Fruit fly (Drosophila melanogaster) whole organism, prepupa: ENCODE data around the gene Zpr1.

Experiments
- Blimp-1 ChIP-seq: fragments of 200-800 bp; sonication (Bioruptor generic); optimal IDR thresholded peaks from 3 replicates; lab custom pipeline; 2017; ENCODE audit warnings: missing biosample characterization, missing genetic modification characterization, mild to moderate bottlenecking, moderate library complexity, missing genetic modification reagents
- CG10631 ChIP-seq: fragments of 200-800 bp; sonication (Bioruptor generic); optimal IDR thresholded peaks from 2 replicates; lab custom pipeline; 2016; ENCODE audit warnings: missing biosample characterization, missing genetic modification characterization
- CG10669 ChIP-seq: fragments of 200-800 bp; sonication (Bioruptor generic); optimal IDR thresholded peaks from 3 replicates; lab custom pipeline; 2018; ENCODE audit warnings: missing biosample characterization, mild to moderate bottlenecking, missing genetic modification characterization, moderate library complexity
- CG11294 ChIP-seq: fragments of 200-800 bp; sonication (Bioruptor generic); IDR thresholded peaks from 2 replicates; pipeline ENCODE4 v1.3.6; 2022; ENCODE audit warnings: missing biosample characterization, missing genetic modification characterization
- CG11762 ChIP-seq: fragments of 200-800 bp; sonication (Bioruptor generic); optimal IDR thresholded peaks from 3 replicates; lab custom pipeline; 2016; ENCODE audit warnings: missing biosample characterization, missing genetic modification characterization; ENCODE audit not compliant: insufficient read depth
- CG11902 ChIP-seq: fragments of 200-800 bp; sonication (Bioruptor generic); optimal IDR thresholded peaks from 3 replicates; lab custom pipeline; 2016; ENCODE audit warnings: missing biosample characterization, missing genetic modification characterization
- CG16779 ChIP-seq: fragments of 200-800 bp; sonication (Bioruptor generic); optimal IDR thresholded peaks from 3 replicates; lab custom pipeline; 2017; ENCODE audit warnings: missing biosample characterization, mild to moderate bottlenecking, missing genetic modification characterization
- CG31627 ChIP-seq: fragments of 200-800 bp; sonication (Bioruptor generic); optimal IDR thresholded peaks from 3 replicates; lab custom pipeline; 2016; ENCODE audit warnings: missing biosample characterization, missing genetic modification characterization
- CG34406 ChIP-seq: fragments of 200-800 bp; sonication (Bioruptor generic); optimal IDR thresholded peaks from 3 replicates; lab custom pipeline; 2016; ENCODE audit warnings: missing biosample characterization, missing genetic modification characterization
- CG3919 ChIP-seq: fragments of 200-800 bp; sonication (Bioruptor generic); optimal IDR thresholded peaks from 3 replicates; lab custom pipeline; 2016; ENCODE audit warnings: missing biosample characterization, missing genetic modification characterization
- CG4318 ChIP-seq: fragments of 200-800 bp; sonication (Bioruptor generic); optimal IDR thresholded peaks from 3 replicates; lab custom pipeline; 2017; ENCODE audit warnings: missing biosample characterization, mild to moderate bottlenecking, missing genetic modification characterization
- CG6276 ChIP-seq: fragments of 200-800 bp; sonication (Bioruptor generic); optimal IDR thresholded peaks from 2 replicates; lab custom pipeline; 2017; ENCODE audit warnings: missing biosample characterization, mild to moderate bottlenecking, missing genetic modification characterization
- CG6792 ChIP-seq: fragments of 200-800 bp; sonication (Bioruptor generic); optimal IDR thresholded peaks from 3 replicates; lab custom pipeline; 2016; ENCODE audit warnings: missing biosample characterization, missing genetic modification characterization
- CG6854 ChIP-seq: fragments of 200-800 bp; sonication (Bioruptor generic); optimal IDR thresholded peaks from 2 replicates; lab custom pipeline; 2017; ENCODE audit warnings: missing biosample characterization, mild to moderate bottlenecking, missing genetic modification characterization
- CG8119 ChIP-seq: fragments of 200-800 bp; sonication (Bioruptor generic); IDR thresholded peaks from 3 replicates; pipeline ENCODE4 v1.3.6; 2022; ENCODE audit warnings: missing biosample characterization, missing genetic modification characterization
- CG8632 ChIP-seq: fragments of 200-800 bp; sonication (Bioruptor generic); optimal IDR thresholded peaks from 3 replicates; lab custom pipeline; 2016; ENCODE audit warnings: missing biosample characterization, missing genetic modification characterization
- CG9139 ChIP-seq: fragments of 200-800 bp; sonication (Bioruptor generic); optimal IDR thresholded peaks from 3 replicates; lab custom pipeline; 2017; ENCODE audit warnings: missing biosample characterization, mild to moderate bottlenecking, missing genetic modification characterization
- Eip75B ChIP-seq: fragments of 200-800 bp; sonication (Bioruptor generic); optimal IDR thresholded peaks from 3 replicates; lab custom pipeline; 2016; ENCODE audit warnings: missing biosample characterization, missing genetic modification characterization
- Eip78C ChIP-seq: fragments of 200-800 bp; sonication (Bioruptor generic); peaks from one replicate; lab custom pipeline; 2016; ENCODE audit warnings: missing biosample characterization, missing genetic modification characterization
- Eip93F ChIP-seq: fragments of 200-800 bp; sonication (Bioruptor generic); optimal IDR thresholded peaks from 2 replicates; lab custom pipeline; 2016; ENCODE audit warnings: missing biosample characterization, mild to moderate bottlenecking, missing genetic modification characterization
- Ets21C ChIP-seq: fragments of 200-800 bp; sonication (Bioruptor generic); optimal IDR thresholded peaks from 3 replicates; lab custom pipeline; 2016; ENCODE audit warnings: missing biosample characterization, missing genetic modification characterization
- Hr38 ChIP-seq: sonication (Bioruptor generic); optimal IDR thresholded peaks from 2 replicates; lab custom pipeline; 2016; ENCODE audit warnings: missing biosample characterization, missing genetic modification characterization
- Hr39 ChIP-seq: fragments of 200-800 bp; sonication (Bioruptor generic); optimal IDR thresholded peaks from 2 replicates; lab custom pipeline; 2016; ENCODE audit warnings: missing biosample characterization, missing genetic modification characterization
- Lpt ChIP-seq: fragments of 200-800 bp; sonication (Bioruptor generic); optimal IDR thresholded peaks from 3 replicates; lab custom pipeline; 2016; ENCODE audit warnings: missing biosample characterization, missing genetic modification characterization
- Met ChIP-seq: fragments of 200-800 bp; sonication (Bioruptor generic); optimal IDR thresholded peaks from 3 replicates; lab custom pipeline; 2016; ENCODE audit warnings: missing biosample characterization, missing genetic modification characterization
- OdsH ChIP-seq: fragments of 200-800 bp; sonication (Bioruptor generic); optimal IDR thresholded peaks from 3 replicates; lab custom pipeline; 2016; ENCODE audit warnings: missing biosample characterization, missing genetic modification characterization
- Smox ChIP-seq: fragments of 200-800 bp; sonication (Bioruptor generic); optimal IDR thresholded peaks from 3 replicates; lab custom pipeline; 2016; ENCODE audit warnings: missing biosample characterization, missing genetic modification characterization
- Sox14 ChIP-seq: fragments of 200-800 bp; sonication (Bioruptor generic); optimal IDR thresholded peaks from 3 replicates; lab custom pipeline; 2016; ENCODE audit warnings: missing biosample characterization, missing genetic modification characterization
- Sox15 ChIP-seq: fragments of 200-800 bp; sonication (Bioruptor generic); optimal IDR thresholded peaks from 3 replicates; lab custom pipeline; 2016; ENCODE audit warnings: missing biosample characterization, missing genetic modification characterization
- cyc ChIP-seq: fragments of 200-800 bp; sonication (Bioruptor generic); optimal IDR thresholded peaks from 3 replicates; lab custom pipeline; 2016; ENCODE audit warnings: missing biosample characterization, missing genetic modification characterization
- dsx ChIP-seq: fragments of 200-800 bp; optimal IDR thresholded peaks from 3 replicates; lab custom pipeline; 2019; ENCODE audit warnings: missing biosample characterization, mild to moderate bottlenecking, missing genetic modification characterization, moderate library complexity; ENCODE audit not compliant: poor library complexity, severe bottlenecking
- eg ChIP-seq: fragments of 200-800 bp; sonication (Bioruptor generic); IDR thresholded peaks from 3 replicates; pipeline ENCODE4 v1.3.6; 2022; ENCODE audit warnings: missing biosample characterization, missing genetic modification characterization
- esn ChIP-seq: fragments of 200-800 bp; sonication (Bioruptor generic); optimal IDR thresholded peaks from 2 replicates; lab custom pipeline; 2016; ENCODE audit warnings: missing biosample characterization, mild to moderate bottlenecking, missing genetic modification characterization, moderate library complexity
- fd59A ChIP-seq: fragments of 200-800 bp; sonication (Bioruptor generic); optimal IDR thresholded peaks from 2 replicates; lab custom pipeline; 2017; ENCODE audit warnings: missing biosample characterization, mild to moderate bottlenecking, missing genetic modification characterization, missing genetic modification reagents
- fd85E ChIP-seq: fragments of 200-800 bp; sonication (Bioruptor generic); optimal IDR thresholded peaks from 3 replicates; lab custom pipeline; 2016; ENCODE audit warnings: missing biosample characterization, missing genetic modification characterization
- fkh ChIP-seq: fragments of 200-800 bp; sonication (Bioruptor generic); optimal IDR thresholded peaks from 3 replicates; lab custom pipeline; 2017; ENCODE audit warnings: missing biosample characterization, mild to moderate bottlenecking, missing genetic modification characterization, moderate library complexity
- lz ChIP-seq: fragments of 200-800 bp; sonication (Bioruptor generic); optimal IDR thresholded peaks from 3 replicates; lab custom pipeline; 2016; ENCODE audit warnings: missing biosample characterization, missing genetic modification characterization
- pdm3 ChIP-seq: fragments of 200-800 bp; sonication (Bioruptor generic); optimal IDR thresholded peaks from 3 replicates; lab custom pipeline; 2016; ENCODE audit warnings: missing biosample characterization, missing genetic modification characterization
- salr ChIP-seq, 2 experiments: fragments of 200-800 bp; sonication (Bioruptor generic); optimal IDR thresholded peaks; 3 replicates each; lab custom pipeline; 2016 to 2018; ENCODE audit warnings: missing biosample characterization in 2 of 2, missing genetic modification characterization in 2 of 2, mild to moderate bottlenecking in 1 of 2
- ss ChIP-seq, 2 experiments: fragments of 200-800 bp; sonication (Bioruptor generic); optimal IDR thresholded peaks; 2 replicates in 1 of 2; 3 replicates in 1 of 2; lab custom pipeline; 2017 to 2018; ENCODE audit warnings: mild to moderate bottlenecking in 2 of 2, missing biosample characterization in 2 of 2, missing genetic modification characterization in 2 of 2, moderate library complexity in 1 of 2
- svp ChIP-seq: fragments of 200-800 bp; sonication (Bioruptor generic); peaks from one replicate; lab custom pipeline; 2016; ENCODE audit warnings: missing biosample characterization, missing genetic modification characterization
- topi ChIP-seq: fragments of 200-800 bp; sonication (Bioruptor generic); optimal IDR thresholded peaks from 3 replicates; lab custom pipeline; 2016; ENCODE audit warnings: missing biosample characterization, missing genetic modification characterization
- vri ChIP-seq: fragments of 200-800 bp; sonication (Bioruptor generic); optimal IDR thresholded peaks from 3 replicates; lab custom pipeline; 2016; ENCODE audit warnings: missing biosample characterization, mild to moderate bottlenecking, missing genetic modification characterization

Zpr1 gene

dm6 chrX:9201866-9202681 is 40.2 kb upstream of the Zpr1 start (continued):
- TF ChIP-seq dsx (GFP tag; lab: Kevin White, UChicago) (peak; percentile 54), svp (GFP tag; lab: Kevin White, UChicago) (peak; percentile 48), CG3919 (peak; percentile 42), esn (GFP tag; lab: Kevin White, UChicago) (no peak), ss (GFP tag; optimal IDR thresholded peaks at IDR 0.05; lab: Kevin White, UChicago) (peak in 1 of 2 experiments; percentile 10), Eip75B (GFP tag; lab: Kevin White, UChicago) (no peak)

DNA sequence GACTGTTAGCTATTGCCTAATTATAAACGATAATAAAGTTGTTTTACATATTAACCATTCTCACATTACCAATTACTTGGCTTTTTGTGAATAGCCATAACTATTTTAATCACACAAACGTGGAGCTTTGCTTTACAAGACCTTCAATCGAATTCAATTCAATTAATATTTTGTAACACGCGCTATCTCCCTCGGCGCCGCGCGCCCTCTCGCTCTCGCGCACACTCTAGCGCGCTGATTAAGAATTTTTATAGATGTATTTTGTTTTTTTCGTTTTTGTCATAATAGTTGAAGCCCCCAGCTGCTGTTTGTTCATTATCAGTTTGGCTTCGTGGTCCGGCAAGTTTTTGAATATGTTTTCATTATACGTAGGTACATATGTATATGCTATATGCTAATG is 39.2 kb upstream of the Zpr1 start:
- TF ChIP-seq OdsH (GFP tag; lab: Kevin White, UChicago): no peak
- no peak for TF ChIP-seq Met (GFP tag; lab: Kevin White, UChicago)
- no peak for TF ChIP-seq topi
- TF ChIP-seq CG6792 (GFP tag; lab: Kevin White, UChicago): no peak
- no peak for TF ChIP-seq fd85E (GFP tag; lab: Kevin White, UChicago)
- no peak for TF ChIP-seq lz (GFP tag; lab: Kevin White, UChicago)
- no peak for TF ChIP-seq CG6276 (GFP tag; lab: Kevin White, UChicago)
- peak; percentile 15 for TF ChIP-seq Eip78C (GFP tag; lab: Kevin White, UChicago)
- no peak for TF ChIP-seq CG11294 (GFP tag; lab: Robert Waterston, UW)
- TF ChIP-seq fkh (GFP tag; lab: Kevin White, UChicago): peak; percentile 34
- TF ChIP-seq vri: peak; percentile 12
- TF ChIP-seq eg (GFP tag; lab: Robert Waterston, UW): no peak

DNA sequence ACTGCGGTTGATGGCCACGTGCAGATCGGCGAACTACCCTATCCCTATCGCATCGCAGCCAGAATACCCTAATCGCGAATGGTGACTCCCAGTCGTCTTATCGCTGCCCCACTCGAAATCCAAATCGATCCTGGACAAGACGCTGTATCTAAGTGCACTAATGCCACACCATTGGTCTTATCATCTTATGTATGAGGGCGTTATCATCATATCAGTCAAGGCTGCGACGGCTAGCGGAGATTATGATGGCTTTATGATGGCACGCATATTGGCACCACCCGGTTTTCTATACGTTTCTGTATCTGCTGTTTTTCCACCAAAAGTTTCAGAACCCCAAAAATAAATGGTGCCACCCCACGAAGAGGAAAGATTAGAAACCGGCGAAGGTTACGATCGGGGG is 38.3 kb upstream of the Zpr1 start:
- TF ChIP-seq fkh (GFP tag; lab: Kevin White, UChicago): no peak
- peak; percentile 75 for TF ChIP-seq vri
- TF ChIP-seq Smox (GFP tag; lab: Kevin White, UChicago): no peak

- TF ChIP-seq CG16779 (tag; lab: Kevin White, UChicago) (no peak), fd59A (no peak), Eip93F (GFP tag; lab: Kevin White, UChicago) (peak; percentile 45), OdsH (GFP tag; lab: Kevin White, UChicago) (peak; percentile 74), fkh (GFP tag; lab: Kevin White, UChicago) (peak; percentile 50), CG9139 (no peak), esn (GFP tag; lab: Kevin White, UChicago) (peak; percentile 84), CG34406 (GFP tag; lab: Kevin White, UChicago) (peak; percentile 69), CG11902 (GFP tag; lab: Kevin White, UChicago) (peak; percentile 42), CG10669 (GFP tag; lab: Kevin White, UChicago) (peak; percentile 47), Sox14 (GFP tag; lab: Kevin White, UChicago) (peak; percentile 41), CG8632 (peak; percentile 69), pdm3 (GFP tag; lab: Kevin White, UChicago) (peak; percentile 79), CG4318 (no peak), CG3919 (peak; percentile 71), CG11294 (GFP tag; lab: Robert Waterston, UW) (peak; percentile 58; the same call in 1 of the 2 replicates), CG11762 (GFP tag; lab: Kevin White, UChicago) (peak; percentile 5), cyc (GFP tag; lab: Kevin White, UChicago) (peak; percentile 62), Hr39 (GFP tag; lab: Kevin White, UChicago) (peak; percentile 44), lz (GFP tag; lab: Kevin White, UChicago) (peak; percentile 71), Smox (GFP tag; lab: Kevin White, UChicago) (peak; percentile 70), salr (GFP tag; optimal IDR thresholded peaks at IDR 0.05; lab: Kevin White, UChicago) (peak in 1 of 2 experiments; percentile 31), Sox15 (GFP tag; lab: Kevin White, UChicago) (peak; percentile 19), Eip78C (GFP tag; lab: Kevin White, UChicago) (peak; percentile 87), topi (peak; percentile 69), CG10631 (GFP tag; lab: Kevin White, UChicago) (peak; percentile 83), Ets21C (GFP tag; lab: Kevin White, UChicago) (peak; percentile 53), Hr38 (GFP tag; lab: Kevin White, UChicago) (no peak), Met (GFP tag; lab: Kevin White, UChicago) (peak; percentile 74), CG31627 (peak; percentile 53), CG6854 (no peak), Lpt (peak; percentile 66), Blimp-1 (GFP tag; lab: Kevin White, UChicago) (no peak), CG8119 (GFP tag; lab: Robert Waterston, UW) (peak; percentile 67)
Observed at dm6 chrX:9196362-9196761, 34.5 kb upstream of the Zpr1 start, which contains the start of gene CG12118. CG12118 (minus strand) TSS chrX:9196414.
